Worm (Caenorhabditis elegans) whole organism, L1 larva: ENCODE results near the gene golg-4.

Experiments used
- F16B12.6 ChIP-seq: fragments of 150-350 bp; optimal IDR thresholded peaks from 2 replicates; lab custom pipeline; 2014; ENCODE audit warnings: missing biosample characterization, missing genetic modification characterization
- blmp-1 ChIP-seq: fragments of 150-350 bp; optimal IDR thresholded peaks from 2 replicates; lab custom pipeline; 2014; ENCODE audit warnings: missing biosample characterization, missing genetic modification characterization
- ceh-63 ChIP-seq: fragments of 200-800 bp; sonication (Bioruptor generic); optimal IDR thresholded peaks from 2 replicates; lab custom pipeline; 2018; ENCODE audit warnings: mild to moderate bottlenecking, missing genetic modification characterization, missing compliant biosample characterization
- ceh-82 ChIP-seq, 3 experiments: fragments of 150-350 bp in 1 of 3; sonication (generic microtip) in 2 of 3; optimal IDR thresholded peaks; 2 replicates each; lab custom pipeline; 2014 to 2017; ENCODE audit warnings: missing biosample characterization in 3 of 3, missing genetic modification characterization in 3 of 3
- ceh-88 ChIP-seq: fragments of 200-800 bp; sonication (Bioruptor generic); IDR thresholded peaks from 2 replicates; pipeline ENCODE4 v1.3.6; 2022; ENCODE audit warnings: missing genetic modification characterization, missing compliant biosample characterization
- ces-1 ChIP-seq: fragments of 150-350 bp; optimal IDR thresholded peaks from 2 replicates; lab custom pipeline; 2014; ENCODE audit warnings: missing biosample characterization, missing genetic modification reagents, missing genetic modification characterization
- egl-27 ChIP-seq, 2 experiments: fragments of 150-350 bp in 1 of 2; sonication (generic microtip); optimal IDR thresholded peaks; 3 replicates each; lab custom pipeline; 2017 to 2018; ENCODE audit warnings: missing biosample characterization in 2 of 2, missing genetic modification characterization in 2 of 2, missing genetic modification reagents in 2 of 2
- elt-2 ChIP-seq: sonication (generic microtip); optimal IDR thresholded peaks from 2 replicates; lab custom pipeline; 2016; ENCODE audit warnings: missing genetic modification characterization, mild to moderate bottlenecking, inconsistent platforms, missing compliant biosample characterization, missing genetic modification reagents
- elt-3 ChIP-seq, 6 experiments: fragments of 150-350 bp in 1 of 6; sonication (generic microtip); optimal IDR thresholded peaks; 2 replicates each; lab custom pipeline; 2017 to 2018; ENCODE audit warnings: missing biosample characterization in 6 of 6, missing genetic modification characterization in 6 of 6, inconsistent platforms in 1 of 6
- fkh-8 ChIP-seq: sonication (generic microtip); optimal IDR thresholded peaks from 2 replicates; lab custom pipeline; 2016; ENCODE audit warnings: mild to moderate bottlenecking, missing genetic modification characterization, missing compliant biosample characterization
- fos-1 ChIP-seq: fragments of 150-350 bp; optimal IDR thresholded peaks from 2 replicates; lab custom pipeline; 2014; ENCODE audit warnings: missing biosample characterization, missing genetic modification characterization
- hlh-17 ChIP-seq: fragments of 200-800 bp; sonication (Bioruptor generic); optimal IDR thresholded peaks from 2 replicates; lab custom pipeline; 2018; ENCODE audit warnings: missing genetic modification characterization, mild to moderate bottlenecking, missing compliant biosample characterization, moderate library complexity, borderline replicate concordance
- irx-1 ChIP-seq: sonication (generic microtip); optimal IDR thresholded peaks from 2 replicates; lab custom pipeline; 2016; ENCODE audit warnings: missing genetic modification characterization, missing compliant biosample characterization
- isw-1 ChIP-seq: fragments of 200-800 bp; sonication (Bioruptor generic); IDR thresholded peaks from 2 replicates; pipeline ENCODE4 v1.3.6; 2022; ENCODE audit warnings: missing genetic modification characterization, missing compliant biosample characterization
- lin-14 ChIP-seq: fragments of 200-800 bp; sonication (Bioruptor generic); optimal IDR thresholded peaks from 2 replicates; lab custom pipeline; 2018; ENCODE audit warnings: mild to moderate bottlenecking, missing genetic modification characterization, moderate library complexity, missing compliant biosample characterization
- lin-15B ChIP-seq: fragments of 150-350 bp; sonication (generic microtip); optimal IDR thresholded peaks from 3 replicates; lab custom pipeline; 2014; ENCODE audit warnings: missing biosample characterization, missing genetic modification characterization
- lin-35 ChIP-seq, 2 experiments: fragments of 150-350 bp; optimal IDR thresholded peaks; 2 replicates each; lab custom pipeline; 2014; ENCODE audit warnings: missing biosample characterization in 2 of 2, missing genetic modification characterization in 2 of 2, missing genetic modification reagents in 2 of 2
- lin-39 ChIP-seq: fragments of 150-350 bp; optimal IDR thresholded peaks from 2 replicates; lab custom pipeline; 2014; ENCODE audit warnings: missing biosample characterization, missing genetic modification reagents, missing genetic modification characterization
- mab-9 ChIP-seq: fragments of 200-800 bp; sonication (Bioruptor generic); IDR thresholded peaks from 2 replicates; pipeline ENCODE4 v1.3.6; 2022; ENCODE audit warnings: missing genetic modification reagents, missing genetic modification characterization, missing compliant biosample characterization
- mef-2 ChIP-seq: fragments of 150-350 bp; optimal IDR thresholded peaks from 2 replicates; lab custom pipeline; 2014; ENCODE audit warnings: missing biosample characterization, missing genetic modification characterization
- mep-1 ChIP-seq: fragments of 150-350 bp; optimal IDR thresholded peaks from 2 replicates; lab custom pipeline; 2014; ENCODE audit warnings: missing biosample characterization, missing genetic modification characterization
- nhr-11 ChIP-seq: fragments of 150-350 bp; optimal IDR thresholded peaks from 2 replicates; lab custom pipeline; 2014; ENCODE audit warnings: missing biosample characterization, missing genetic modification characterization
- nhr-20 ChIP-seq: sonication (generic microtip); optimal IDR thresholded peaks from 2 replicates; lab custom pipeline; 2016; ENCODE audit warnings: mild to moderate bottlenecking, missing genetic modification characterization, missing compliant biosample characterization
- nhr-237 ChIP-seq: fragments of 150-350 bp; optimal IDR thresholded peaks from 2 replicates; lab custom pipeline; 2014; ENCODE audit warnings: missing biosample characterization, missing genetic modification characterization
- nhr-47 ChIP-seq: sonication (generic microtip); optimal IDR thresholded peaks from 2 replicates; lab custom pipeline; 2016; ENCODE audit warnings: mild to moderate bottlenecking, missing genetic modification characterization, moderate library complexity, missing compliant biosample characterization
- nhr-71 ChIP-seq: sonication (generic microtip); optimal IDR thresholded peaks from 2 replicates; lab custom pipeline; 2016; ENCODE audit warnings: mild to moderate bottlenecking, missing genetic modification characterization, moderate library complexity, missing compliant biosample characterization
- nhr-77 ChIP-seq: fragments of 150-350 bp; optimal IDR thresholded peaks from 2 replicates; lab custom pipeline; 2014; ENCODE audit warnings: missing biosample characterization, missing genetic modification characterization
- nhr-85 ChIP-seq: sonication (generic microtip); peaks from one replicate; lab custom pipeline; 2016; ENCODE audit warnings: missing genetic modification characterization, inconsistent platforms, missing compliant biosample characterization
- nhr-90 ChIP-seq: sonication (generic microtip); optimal IDR thresholded peaks from 2 replicates; lab custom pipeline; 2016; ENCODE audit warnings: mild to moderate bottlenecking, missing genetic modification characterization, missing compliant biosample characterization; ENCODE audit not compliant: poor library complexity
- pqm-1 ChIP-seq: sonication (generic microtip); optimal IDR thresholded peaks from 3 replicates; lab custom pipeline; 2017; ENCODE audit warnings: missing biosample characterization, missing genetic modification characterization
- rnt-1 ChIP-seq: sonication (generic microtip); optimal IDR thresholded peaks from 2 replicates; lab custom pipeline; 2016; ENCODE audit warnings: mild to moderate bottlenecking, missing genetic modification characterization, moderate library complexity, missing compliant biosample characterization
- swsn-7 ChIP-seq: sonication (generic microtip); optimal IDR thresholded peaks from 2 replicates; lab custom pipeline; 2016; ENCODE audit warnings: missing genetic modification characterization, missing compliant biosample characterization
- unc-30 ChIP-seq: sonication (generic microtip); optimal IDR thresholded peaks from 2 replicates; lab custom pipeline; 2017; ENCODE audit warnings: missing biosample characterization, missing genetic modification characterization
- unc-62 ChIP-seq: fragments of 150-350 bp; optimal IDR thresholded peaks from 2 replicates; lab custom pipeline; 2014; ENCODE audit warnings: missing biosample characterization, missing genetic modification reagents, missing genetic modification characterization
- unc-86 ChIP-seq: sonication (generic microtip); optimal IDR thresholded peaks from 2 replicates; lab custom pipeline; 2016; ENCODE audit warnings: missing genetic modification characterization, missing compliant biosample characterization
- unc-98 ChIP-seq: fragments of 200-800 bp; sonication (Bioruptor generic); IDR thresholded peaks from 2 replicates; pipeline ENCODE4 v1.3.6; 2022; ENCODE audit warnings: missing genetic modification characterization, missing compliant biosample characterization
- vab-15 ChIP-seq: sonication (generic microtip); optimal IDR thresholded peaks from 2 replicates; lab custom pipeline; 2017; ENCODE audit warnings: missing genotype, mild to moderate bottlenecking, missing genetic modification characterization, missing compliant biosample characterization
- xbp-1 ChIP-seq: sonication (generic microtip); optimal IDR thresholded peaks from 2 replicates; lab custom pipeline; 2016; ENCODE audit warnings: missing genetic modification characterization, missing compliant biosample characterization
- zag-1 ChIP-seq: fragments of 150-350 bp; optimal IDR thresholded peaks from 2 replicates; lab custom pipeline; 2014; ENCODE audit warnings: missing biosample characterization, missing genetic modification characterization
- ztf-11 ChIP-seq, 2 experiments: sonication (generic microtip); optimal IDR thresholded peaks; 2 replicates each; lab custom pipeline; 2016 to 2017; ENCODE audit warnings: missing genetic modification characterization in 2 of 2, missing biosample characterization in 1 of 2, missing compliant biosample characterization in 1 of 2

Gene golg-4

ce11 chrIII:3435152-3435551, 29.8 kb downstream of the golg-4 start (continued):
- no peak for TF ChIP-seq mef-2 (tag; lab: Kevin White, UChicago)
- TF ChIP-seq mep-1 (tag; lab: Kevin White, UChicago), result no peak
- no peak for TF ChIP-seq mab-9 (GFP tag; lab: Robert Waterston, UW)
- peak; percentile 34 for TF ChIP-seq nhr-20
- TF ChIP-seq zag-1 (tag; lab: Kevin White, UChicago), result no peak
- TF ChIP-seq isw-1, result no peak
- no peak for TF ChIP-seq egl-27 (tag; optimal IDR thresholded peaks at IDR 0.05; lab: Kevin White, UChicago)
- TF ChIP-seq ztf-11 (tag; optimal IDR thresholded peaks at IDR 0.05; lab: Kevin White, UChicago), result no peak
- no peak for TF ChIP-seq ces-1 (GFP tag; lab: Kevin White, UChicago)
- TF ChIP-seq nhr-90 (tag; lab: Kevin White, UChicago), result peak; percentile 0
- no peak for TF ChIP-seq ceh-63 (GFP tag; lab: Kevin White, UChicago)
- TF ChIP-seq elt-2 (tag; lab: Kevin White, UChicago), result peak; percentile 46
- no peak for TF ChIP-seq swsn-7
- no peak for TF ChIP-seq pqm-1 (tag; lab: Kevin White, UChicago)
- peak; percentile 53 for TF ChIP-seq lin-14 (GFP tag; lab: Kevin White, UChicago)
- no peak for TF ChIP-seq ceh-82 (tag; optimal IDR thresholded peaks at IDR 0.05; lab: Kevin White, UChicago)
- TF ChIP-seq unc-98 (GFP tag; lab: Robert Waterston, UW), result no peak

ce11 chrIII:3437139-3437538, 31.8 kb downstream of the golg-4 start:
- no peak for TF ChIP-seq unc-98 (GFP tag; lab: Robert Waterston, UW)
- TF ChIP-seq zag-1 (tag; lab: Kevin White, UChicago), result no peak
- TF ChIP-seq F16B12.6 (tag; lab: Kevin White, UChicago), result no peak
- TF ChIP-seq unc-30 (tag; lab: Kevin White, UChicago), result no peak
- TF ChIP-seq nhr-71 (tag; lab: Kevin White, UChicago), result peak; percentile 3
- no peak for TF ChIP-seq xbp-1 (tag; lab: Kevin White, UChicago)
- no peak for TF ChIP-seq nhr-77 (tag; lab: Kevin White, UChicago)
- peak; percentile 29 for TF ChIP-seq blmp-1 (tag; lab: Kevin White, UChicago)
- no peak for TF ChIP-seq ceh-88
- peak; percentile 89 for TF ChIP-seq lin-14 (GFP tag; lab: Kevin White, UChicago)
- TF ChIP-seq lin-39 (tag; lab: Kevin White, UChicago), result no peak
- no peak for TF ChIP-seq unc-62 (GFP tag; lab: Kevin White, UChicago)
- TF ChIP-seq elt-3 (tag; optimal IDR thresholded peaks at IDR 0.05; lab: Kevin White, UChicago), result no peak
- no peak for TF ChIP-seq ces-1 (GFP tag; lab: Kevin White, UChicago)
- TF ChIP-seq unc-86 (tag; lab: Kevin White, UChicago), result no peak
- TF ChIP-seq nhr-11 (tag; lab: Kevin White, UChicago), result no peak
- TF ChIP-seq ceh-82 (tag; optimal IDR thresholded peaks at IDR 0.05; lab: Kevin White, UChicago), result peak in 1 of 3 experiments; percentile 1
- no peak for TF ChIP-seq mab-9 (GFP tag; lab: Robert Waterston, UW)
- no peak for TF ChIP-seq vab-15 (tag; lab: Kevin White, UChicago)
- TF ChIP-seq lin-15B (tag; lab: Kevin White, UChicago), result no peak
- no peak for TF ChIP-seq nhr-47 (tag; lab: Kevin White, UChicago)
- peak; percentile 53 for TF ChIP-seq nhr-85 (tag; lab: Kevin White, UChicago)
- no peak for TF ChIP-seq hlh-17 (GFP tag; lab: Kevin White, UChicago)
- TF ChIP-seq mef-2 (tag; lab: Kevin White, UChicago), result no peak
- no peak for TF ChIP-seq nhr-237 (tag; lab: Kevin White, UChicago)
- no peak for TF ChIP-seq fkh-8 (tag; lab: Kevin White, UChicago)
- TF ChIP-seq ceh-63 (GFP tag; lab: Kevin White, UChicago), result no peak
- TF ChIP-seq fos-1 (tag; lab: Kevin White, UChicago), result no peak
- no peak for TF ChIP-seq rnt-1 (tag; lab: Kevin White, UChicago)
- TF ChIP-seq irx-1, result no peak
- no peak for TF ChIP-seq lin-35 (GFP tag; optimal IDR thresholded peaks at IDR 0.05; lab: Kevin White, UChicago)
